Worm (Caenorhabditis elegans): Measurements from ENCODE around the gene F41G3.10.

Gene F41G3.10

ce11 chrII:6749422-6749821, at the start of gene F41G3.10:
TSS of gene F41G3.10 (minus strand) at chrII:6749522.
- no peak for TF ChIP-seq ceh-88 (GFP tag; IDR thresholded peaks at IDR 0.05)

ce11 chrII:6791891-6792290, 42.6 kb upstream of the F41G3.10 start, which contains the start of gene T13C2.2:
TSS of gene T13C2.2 (plus strand) at chrII:6792191.
- TF ChIP-seq blmp-1 (tag; optimal IDR thresholded peaks at IDR 0.05) (peak; percentile 52), lir-3 (tag; optimal IDR thresholded peaks at IDR 0.05; ENCODE audit: poor library complexity) (no peak)

- TF ChIP-seq efl-1 (optimal IDR thresholded peaks at IDR 0.05) (no peak), efl-1 (GFP tag; optimal IDR thresholded peaks at IDR 0.05 in 1 of 2) (peak in 1 of 2 experiments; percentile 9), skn-1 (tag; optimal IDR thresholded peaks at IDR 0.05) (no peak), unc-30 (tag; optimal IDR thresholded peaks at IDR 0.05) (no peak), fos-1 (tag; optimal IDR thresholded peaks at IDR 0.05) (no peak), nhr-71 (tag; optimal IDR thresholded peaks at IDR 0.05) (no peak), hlh-4 (tag; optimal IDR thresholded peaks at IDR 0.05) (no peak), zag-1 (tag; optimal IDR thresholded peaks at IDR 0.05) (no peak), unc-130 (tag; optimal IDR thresholded peaks at IDR 0.05) (no peak), lin-14 (GFP tag; optimal IDR thresholded peaks at IDR 0.05) (peak; percentile 31), fkh-8 (tag; optimal IDR thresholded peaks at IDR 0.05) (no peak), unc-86 (tag; optimal IDR thresholded peaks at IDR 0.05) (no peak), snu-23 (GFP tag; optimal IDR thresholded peaks at IDR 0.05) (no peak), ama-1 (optimal IDR thresholded peaks at IDR 0.05) (no peak), rnt-1 (tag; optimal IDR thresholded peaks at IDR 0.05) (peak; percentile 6), xbp-1 (tag; optimal IDR thresholded peaks at IDR 0.05) (no peak), lin-39 (tag; optimal IDR thresholded peaks at IDR 0.05) (no peak), pqm-1 (tag; optimal IDR thresholded peaks at IDR 0.05) (no peak)
Measured at ce11 chrII:6788672-6789298, 39.5 kb upstream of the F41G3.10 start, which contains the start of gene T13C2.3. TSS of gene T13C2.3 (plus strand) at chrII:6789248.

- no peak for TF ChIP-seq egl-13 (tag; optimal IDR thresholded peaks at IDR 0.05)
Measured at ce11 chrII:6783377-6783829, 34.1 kb upstream of the F41G3.10 start, which contains the start of gene gldi-2. TSS of gene gldi-2 (plus strand) at chrII:6783427.

ce11 chrII:6782738-6783163, 33.4 kb upstream of the F41G3.10 start:
- TF ChIP-seq ces-1 (GFP tag; optimal IDR thresholded peaks at IDR 0.05) (no peak), jun-1 (tag; optimal IDR thresholded peaks at IDR 0.05) (peak; percentile 51), ceh-88 (GFP tag; IDR thresholded peaks at IDR 0.05) (no peak), mdl-1 (tag; optimal IDR thresholded peaks at IDR 0.05) (peak in 1 of 2 experiments; percentile 17), lsy-2 (tag; optimal IDR thresholded peaks at IDR 0.05) (peak; percentile 49 to 75), grh-1 (GFP tag; IDR thresholded peaks at IDR 0.05) (no peak), snpc-4 (tag; optimal IDR thresholded peaks at IDR 0.05) (peak; percentile 40), nhr-11 (tag; optimal IDR thresholded peaks at IDR 0.05) (no peak), pag-3 (tag; optimal IDR thresholded peaks at IDR 0.05; ENCODE audit: borderline replicate concordance, insufficient read depth) (no peak), C34B4.2 (tag; optimal IDR thresholded peaks at IDR 0.05) (no peak), tlp-1 (tag; optimal IDR thresholded peaks at IDR 0.05) (no peak), efl-3 (GFP tag; optimal IDR thresholded peaks at IDR 0.05) (no peak), mef-2 (tag; optimal IDR thresholded peaks at IDR 0.05) (no peak), pqm-1 (tag; optimal IDR thresholded peaks at IDR 0.05) (no peak), sup-37 (GFP tag; optimal IDR thresholded peaks at IDR 0.05) (no peak), unc-130 (tag; optimal IDR thresholded peaks at IDR 0.05) (peak; percentile 81), fkh-8 (tag; optimal IDR thresholded peaks at IDR 0.05) (peak; percentile 84), irx-1 (tag; optimal IDR thresholded peaks at IDR 0.05) (peak; percentile 16), egl-27 (tag; optimal IDR thresholded peaks at IDR 0.05) (no peak), nhr-71 (tag; optimal IDR thresholded peaks at IDR 0.05) (peak; percentile 75), ceh-63 (GFP tag; optimal IDR thresholded peaks at IDR 0.05) (no peak), fos-1 (tag; optimal IDR thresholded peaks at IDR 0.05) (no peak), vab-15 (tag; optimal IDR thresholded peaks at IDR 0.05) (no peak), aha-1 (tag; optimal IDR thresholded peaks at IDR 0.05) (no peak), ceh-8 (GFP tag; optimal IDR thresholded peaks at IDR 0.05) (no peak), nhr-77 (tag; optimal IDR thresholded peaks at IDR 0.05) (no peak), ets-5 (GFP tag; IDR thresholded peaks at IDR 0.05) (no peak), fkh-4 (tag; optimal IDR thresholded peaks at IDR 0.05; ENCODE audit: borderline replicate concordance) (no peak), ceh-90 (tag; optimal IDR thresholded peaks at IDR 0.05) (no peak)

Data from whole organism, L1 larva.